Fruit fly (Drosophila melanogaster): ENCODE data around the gene CG15406.
A peak's percentile ranks its signal among the peaks of the same experiment; 100 is the strongest.

The CG15406 gene

DNA sequence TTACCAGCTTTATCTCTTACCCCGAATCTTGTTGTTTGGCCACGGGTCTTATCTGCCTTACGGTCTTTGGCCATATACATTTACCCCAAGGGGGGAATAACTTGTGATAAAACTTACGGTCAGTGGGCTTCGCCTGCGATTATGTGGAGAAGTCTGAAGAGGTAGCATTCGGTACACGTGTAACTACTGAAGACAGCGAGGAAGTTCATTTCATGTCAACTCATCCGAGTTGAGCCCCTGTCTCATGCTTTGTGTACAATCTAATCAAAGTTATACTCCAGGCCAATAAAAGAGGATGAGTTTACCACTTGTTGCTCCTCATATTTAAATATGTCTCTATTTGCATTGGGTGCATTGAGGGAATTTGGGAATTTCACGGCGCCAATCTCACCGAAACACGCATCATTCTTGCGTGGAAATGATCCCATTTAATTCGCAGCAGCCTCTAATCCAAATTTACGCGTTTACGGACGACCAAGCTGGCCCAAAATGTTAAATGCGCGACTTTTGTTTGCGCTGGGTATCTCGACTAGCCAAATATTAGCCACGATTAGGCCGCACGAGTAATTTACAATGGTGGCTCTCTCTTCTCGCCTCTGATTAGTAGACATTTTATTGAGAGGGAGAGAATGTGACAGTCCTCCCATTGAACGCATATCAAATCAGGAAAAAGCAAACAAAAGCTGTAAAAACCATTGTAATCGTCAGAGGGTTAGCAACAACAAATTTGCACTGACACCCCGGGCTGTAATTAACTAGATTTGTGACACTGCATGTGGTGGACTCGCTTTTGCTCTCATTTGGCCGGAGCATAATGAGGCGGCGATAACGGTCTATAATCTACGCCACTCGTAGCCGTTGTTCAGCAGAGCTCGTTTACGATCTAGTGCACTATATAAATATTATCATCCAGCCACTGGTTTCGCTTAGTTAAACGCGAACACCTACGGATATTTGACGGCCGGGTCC lies 14.6 kb downstream of the CG15406 start, which contains the start of gene CG33281:
Gene CG33281 (plus strand): TSS at position 919 of the 969 bp plus-strand sequence.
- TF ChIP-seq CG4496 (GFP tag; IDR thresholded peaks at IDR 0.05): 0 out of 3 replicates have a peak, but pooled peaks have one; percentile 23
- TF ChIP-seq CG17806 (tag; optimal IDR thresholded peaks at IDR 0.05): no peak

DNA sequence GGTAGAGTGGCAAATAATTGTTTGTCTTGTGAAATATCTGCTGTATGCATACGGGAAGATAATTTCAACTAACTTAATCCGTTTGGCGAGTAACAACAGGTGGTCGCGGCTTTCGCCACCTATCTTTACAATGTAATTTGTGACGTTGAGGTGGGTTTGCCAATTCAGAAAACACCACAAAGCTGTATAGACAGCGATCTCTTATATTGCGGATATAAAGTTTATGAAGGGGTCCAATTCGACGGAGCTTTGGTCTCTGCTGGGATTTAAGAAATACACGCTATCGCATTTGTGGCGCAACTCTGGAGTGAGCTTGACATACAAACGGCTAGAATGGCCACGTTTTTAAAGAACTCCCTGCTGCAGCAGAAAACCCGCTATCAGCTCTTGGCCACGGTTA lies 18.6 kb downstream of the CG15406 start, which contains the start of gene CG33282:
Gene CG33282 (plus strand): TSS at position 301 of the 400 bp plus-strand sequence.
- TF ChIP-seq CG8159 (tag; optimal IDR thresholded peaks at IDR 0.05) (no peak), CG13204 (GFP tag; optimal IDR thresholded peaks at IDR 0.05) (no peak), Pif1B (GFP tag; optimal IDR thresholded peaks at IDR 0.05) (no peak), rn (GFP tag; IDR thresholded peaks at IDR 0.05) (no peak), CG8301 (tag; optimal IDR thresholded peaks at IDR 0.05) (no peak), EcR (GFP tag; optimal IDR thresholded peaks at IDR 0.05) (no peak), CG15710 (tag; optimal IDR thresholded peaks at IDR 0.05) (no peak), Ets98B (GFP tag; IDR thresholded peaks at IDR 0.05) (no peak), CG14655 (GFP tag; optimal IDR thresholded peaks at IDR 0.05) (no peak), CG10348 (GFP tag; IDR thresholded peaks at IDR 0.05) (no peak), CG12605 (GFP tag; IDR thresholded peaks at IDR 0.05) (no peak), Snoo (tag; optimal IDR thresholded peaks at IDR 0.05) (no peak), D1 (tag; optimal IDR thresholded peaks at IDR 0.05) (no peak), CG17806 (tag; optimal IDR thresholded peaks at IDR 0.05) (no peak), Pif1A (GFP tag; optimal IDR thresholded peaks at IDR 0.05) (no peak), gl (tag; optimal IDR thresholded peaks at IDR 0.05) (no peak)

DNA sequence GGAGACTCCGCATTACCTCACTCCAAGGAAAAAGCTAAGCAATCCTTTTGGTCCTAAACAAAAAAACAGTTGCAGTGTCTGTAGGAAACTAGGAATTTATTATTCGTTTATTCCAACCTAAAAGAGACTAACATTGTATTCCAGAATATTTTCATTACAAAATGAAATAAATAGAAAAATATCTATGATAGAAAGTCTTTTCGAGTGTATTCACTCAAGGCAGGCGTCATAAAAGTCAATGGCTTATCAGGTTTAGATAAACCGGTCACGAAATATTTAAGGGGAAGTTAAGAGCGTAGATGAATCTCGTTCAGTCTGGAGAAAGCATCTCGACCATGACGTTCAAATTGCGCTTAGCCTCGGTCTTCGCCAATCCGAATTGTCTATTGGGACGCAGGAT lies 21.6 kb downstream of the CG15406 start, which contains the start of gene CG3285:
Gene CG3285 (plus strand): TSS at position 301 of the 400 bp plus-strand sequence.
- TF ChIP-seq CG4496 (GFP tag; IDR thresholded peaks at IDR 0.05) (peak; percentile 39; the same call in 1 of the 3 replicates), CG14655 (GFP tag; optimal IDR thresholded peaks at IDR 0.05) (no peak)

DNA sequence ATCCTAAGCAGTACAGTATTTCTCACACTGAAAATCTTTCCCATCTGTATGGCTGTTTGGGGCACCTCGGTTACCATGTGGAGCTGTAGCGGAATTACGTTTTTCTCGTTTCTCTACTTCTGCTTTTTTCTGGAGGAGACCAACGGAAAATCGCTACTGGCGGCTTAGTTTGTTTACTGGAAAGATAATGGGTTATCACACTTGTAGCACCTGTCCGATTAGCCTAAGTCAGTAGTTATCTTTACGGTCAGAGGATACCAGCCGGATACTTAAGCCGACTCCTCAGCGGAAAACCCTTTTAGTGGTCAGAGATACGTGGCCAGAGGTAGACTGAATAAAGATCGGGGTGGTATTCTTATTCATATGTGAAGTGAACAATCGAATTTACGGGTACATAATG lies 23.5 kb downstream of the CG15406 start, which contains the start of gene CG15408:
Gene CG15408 (plus strand): TSS at position 301 of the 400 bp plus-strand sequence.
- no peak for TF ChIP-seq CG10348 (GFP tag; IDR thresholded peaks at IDR 0.05)
- TF ChIP-seq CG8301 (tag; optimal IDR thresholded peaks at IDR 0.05): no peak
- no peak for TF ChIP-seq gl (tag; optimal IDR thresholded peaks at IDR 0.05)
- no peak for TF ChIP-seq CG17806 (tag; optimal IDR thresholded peaks at IDR 0.05)
- TF ChIP-seq CG4496 (GFP tag; IDR thresholded peaks at IDR 0.05): no peak
- TF ChIP-seq Pif1B (GFP tag; optimal IDR thresholded peaks at IDR 0.05): no peak
- TF ChIP-seq CG12605 (GFP tag; IDR thresholded peaks at IDR 0.05): no peak
- no peak for TF ChIP-seq CG14655 (GFP tag; optimal IDR thresholded peaks at IDR 0.05)

DNA sequence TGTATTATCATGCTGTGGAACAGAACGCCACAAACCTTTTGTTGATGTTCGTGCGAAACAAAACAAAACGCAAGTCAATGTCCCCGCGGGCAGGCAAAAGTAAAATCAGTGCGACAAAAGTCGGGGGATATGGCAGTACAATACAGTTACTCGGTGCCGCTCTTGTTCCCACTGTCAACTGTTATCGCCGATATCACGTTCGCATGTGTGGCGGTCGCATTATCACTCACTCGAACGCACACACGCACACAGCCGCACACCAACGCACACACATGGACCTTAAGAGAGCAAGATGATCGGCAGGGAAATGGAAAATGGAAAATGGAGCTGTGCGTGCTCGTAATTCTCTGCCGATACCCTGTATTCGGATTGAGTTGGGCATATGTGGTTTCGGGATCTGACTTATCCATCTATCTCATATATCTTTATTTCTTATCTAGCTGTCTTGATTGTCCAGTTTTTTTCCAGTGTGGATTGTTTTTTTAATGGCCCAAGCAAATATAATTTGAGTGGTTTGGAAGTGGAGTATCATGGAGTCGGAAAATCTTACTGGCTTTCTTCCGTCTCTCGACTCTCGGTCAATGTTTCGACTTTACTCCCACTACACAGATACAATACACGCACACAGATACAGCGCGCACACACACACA lies 29.7 kb downstream of the CG15406 start:
- TF ChIP-seq Snoo (tag; optimal IDR thresholded peaks at IDR 0.05) (peak; percentile 73), CG8301 (tag; optimal IDR thresholded peaks at IDR 0.05) (peak; percentile 93), CG13204 (GFP tag; optimal IDR thresholded peaks at IDR 0.05) (peak; percentile 4), CG10348 (GFP tag; IDR thresholded peaks at IDR 0.05) (peak; percentile 67), CG8159 (tag; optimal IDR thresholded peaks at IDR 0.05) (peak; percentile 79), Pif1B (GFP tag; optimal IDR thresholded peaks at IDR 0.05) (peak; percentile 69), Pif1A (GFP tag; optimal IDR thresholded peaks at IDR 0.05) (peak; percentile 87), EcR (GFP tag; optimal IDR thresholded peaks at IDR 0.05) (peak; percentile 89), CG32121 (GFP tag; IDR thresholded peaks at IDR 0.05) (peak; percentile 88), CG34367 (tag; optimal IDR thresholded peaks at IDR 0.05) (peak; percentile 68), CG4496 (GFP tag; IDR thresholded peaks at IDR 0.05) (peak; percentile 93), CG14655 (GFP tag; optimal IDR thresholded peaks at IDR 0.05) (peak; percentile 92), fd96Ca (GFP tag; IDR thresholded peaks at IDR 0.05) (peak; percentile 93), D1 (tag; optimal IDR thresholded peaks at IDR 0.05) (no peak), rn (GFP tag; IDR thresholded peaks at IDR 0.05) (peak; percentile 79), gl (tag; optimal IDR thresholded peaks at IDR 0.05) (peak; percentile 73), CG9948 (tag; optimal IDR thresholded peaks at IDR 0.05) (peak; percentile 78), Ets98B (GFP tag; IDR thresholded peaks at IDR 0.05) (peak; percentile 93), CG12605 (GFP tag; IDR thresholded peaks at IDR 0.05) (peak; percentile 83), CG17806 (tag; optimal IDR thresholded peaks at IDR 0.05) (peak; percentile 78), CG15710 (tag; optimal IDR thresholded peaks at IDR 0.05) (peak; percentile 77)

DNA sequence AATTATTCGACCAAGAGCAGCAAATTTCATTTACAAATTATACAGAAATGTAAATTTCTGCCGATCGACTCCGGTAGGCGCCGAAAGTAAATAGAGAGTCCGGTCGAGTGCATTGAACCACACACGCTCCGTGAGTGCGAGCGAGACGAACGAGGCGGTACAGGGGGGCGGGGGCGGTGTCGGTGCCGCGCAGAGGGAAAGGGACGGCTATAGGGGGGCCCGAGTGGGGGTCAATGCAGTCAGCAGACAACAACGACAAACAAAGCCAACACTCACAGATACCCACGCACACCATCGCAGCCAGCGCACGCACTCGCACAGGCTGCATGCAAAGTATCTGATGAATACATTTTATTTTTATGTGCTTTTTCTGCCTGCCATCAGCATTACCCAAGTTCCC lies 30.4 kb downstream of the CG15406 start:
- no peak for TF ChIP-seq Pif1B (GFP tag; optimal IDR thresholded peaks at IDR 0.05)
- TF ChIP-seq CG4496 (GFP tag; IDR thresholded peaks at IDR 0.05): peak; percentile 57
- no peak for TF ChIP-seq Pif1A (GFP tag; optimal IDR thresholded peaks at IDR 0.05)
- peak; percentile 99 for TF ChIP-seq EcR (GFP tag; optimal IDR thresholded peaks at IDR 0.05)
- peak; percentile 63; the same call in 1 of the 2 replicates for TF ChIP-seq CG32121 (GFP tag; IDR thresholded peaks at IDR 0.05)
- 0 out of 2 replicates have a peak, but pooled peaks have one; percentile 9 for TF ChIP-seq rn (GFP tag; IDR thresholded peaks at IDR 0.05)
- peak; percentile 8 for TF ChIP-seq Ets98B (GFP tag; IDR thresholded peaks at IDR 0.05)
- no peak for TF ChIP-seq Snoo (tag; optimal IDR thresholded peaks at IDR 0.05)
- TF ChIP-seq CG34367 (tag; optimal IDR thresholded peaks at IDR 0.05): no peak
- TF ChIP-seq CG15710 (tag; optimal IDR thresholded peaks at IDR 0.05): no peak
- TF ChIP-seq fd96Ca (GFP tag; IDR thresholded peaks at IDR 0.05): peak; percentile 57; the same call in 1 of the 3 replicates
- no peak for TF ChIP-seq CG10348 (GFP tag; IDR thresholded peaks at IDR 0.05)
- TF ChIP-seq CG13204 (GFP tag; optimal IDR thresholded peaks at IDR 0.05): peak; percentile 91
- TF ChIP-seq CG12605 (GFP tag; IDR thresholded peaks at IDR 0.05): peak; percentile 42; the same call in 1 of the 2 replicates
- no peak for TF ChIP-seq CG8301 (tag; optimal IDR thresholded peaks at IDR 0.05)

Measured in whole organism, pupa.